Worm (Caenorhabditis elegans): ENCODE measurements around the gene C01G6.9.

C01G6.9 gene

ce11 chrII:9315692-9316091 is 20.1 kb upstream of the C01G6.9 start (continued):
- TF ChIP-seq nhr-71 (tag; optimal IDR thresholded peaks at IDR 0.05) (peak; percentile 28), ztf-11 (tag; optimal IDR thresholded peaks at IDR 0.05) (no peak), mep-1 (tag; optimal IDR thresholded peaks at IDR 0.05) (no peak)

- no peak for TF ChIP-seq Y116A8C.19 (tag; optimal IDR thresholded peaks at IDR 0.05; ENCODE audit: borderline replicate concordance)
- TF ChIP-seq nhr-71 (tag; optimal IDR thresholded peaks at IDR 0.05) = peak; percentile 30
- TF ChIP-seq nhr-47 (tag; optimal IDR thresholded peaks at IDR 0.05) = no peak
- TF ChIP-seq efl-1 (optimal IDR thresholded peaks at IDR 0.05) = no peak
- TF ChIP-seq efl-1 (GFP tag; optimal IDR thresholded peaks at IDR 0.05 in 1 of 2) = peak in 1 of 2 experiments; percentile 84
- TF ChIP-seq lin-14 (GFP tag; optimal IDR thresholded peaks at IDR 0.05) = peak; percentile 5
These were observed 19.1 kb upstream of the C01G6.9 start for ce11 chrII:9314733-9315132.

- TF ChIP-seq lin-14 (GFP tag; optimal IDR thresholded peaks at IDR 0.05) (peak; percentile 21), mef-2 (tag; optimal IDR thresholded peaks at IDR 0.05) (no peak)
These were observed 17.7 kb upstream of the C01G6.9 start for ce11 chrII:9313335-9313734.

ce11 chrII:9311702-9312101 is 16.1 kb upstream of the C01G6.9 start:
- TF ChIP-seq fkh-10 (GFP tag; optimal IDR thresholded peaks at IDR 0.05) (peak; percentile 69), lin-14 (GFP tag; optimal IDR thresholded peaks at IDR 0.05) (peak; percentile 57), dsc-1 (tag; optimal IDR thresholded peaks at IDR 0.05) (no peak), mef-2 (tag; optimal IDR thresholded peaks at IDR 0.05) (no peak), skn-1 (tag; optimal IDR thresholded peaks at IDR 0.05) (no peak)

ce11 chrII:9310794-9311193 is 15.2 kb upstream of the C01G6.9 start:
- peak; percentile 43 for TF ChIP-seq ceh-8 (GFP tag; optimal IDR thresholded peaks at IDR 0.05)
- no peak for TF ChIP-seq C04F5.9 (tag; optimal IDR thresholded peaks at IDR 0.05)
- TF ChIP-seq fkh-8 (tag; optimal IDR thresholded peaks at IDR 0.05) = peak; percentile 27
- no peak for TF ChIP-seq dpl-1 (GFP tag; optimal IDR thresholded peaks at IDR 0.05)
- TF ChIP-seq lin-14 (GFP tag; optimal IDR thresholded peaks at IDR 0.05) = peak; percentile 26

- TF ChIP-seq grh-1 (GFP tag; IDR thresholded peaks at IDR 0.05) = no peak
- TF ChIP-seq lin-13 (GFP tag; optimal IDR thresholded peaks at IDR 0.05) = no peak
- no peak for TF ChIP-seq ceh-8 (GFP tag; optimal IDR thresholded peaks at IDR 0.05)
- TF ChIP-seq fos-1 (tag; optimal IDR thresholded peaks at IDR 0.05) = no peak
- TF ChIP-seq tbx-2 (tag; optimal IDR thresholded peaks at IDR 0.05) = no peak
- TF ChIP-seq efl-3 (GFP tag; optimal IDR thresholded peaks at IDR 0.05) = no peak
- no peak for TF ChIP-seq nhr-77 (tag; optimal IDR thresholded peaks at IDR 0.05)
- no peak for TF ChIP-seq lir-3 (tag; optimal IDR thresholded peaks at IDR 0.05; ENCODE audit: poor library complexity)
- no peak for TF ChIP-seq zag-1 (tag; optimal IDR thresholded peaks at IDR 0.05)
- no peak for TF ChIP-seq ama-1 (optimal IDR thresholded peaks at IDR 0.05)
- no peak for TF ChIP-seq fkh-10 (GFP tag; optimal IDR thresholded peaks at IDR 0.05)
- TF ChIP-seq egl-27 (tag; optimal IDR thresholded peaks at IDR 0.05) = no peak
- no peak for TF ChIP-seq pag-3 (tag; optimal IDR thresholded peaks at IDR 0.05; ENCODE audit: borderline replicate concordance, insufficient read depth)
- TF ChIP-seq nhr-76 (tag; optimal IDR thresholded peaks at IDR 0.05) = no peak
- TF ChIP-seq irx-1 (tag; optimal IDR thresholded peaks at IDR 0.05) = no peak
- TF ChIP-seq vab-15 (tag; optimal IDR thresholded peaks at IDR 0.05) = no peak
- no peak for TF ChIP-seq mdl-1 (tag; optimal IDR thresholded peaks at IDR 0.05)
- TF ChIP-seq lin-14 (GFP tag; optimal IDR thresholded peaks at IDR 0.05) = no peak
- TF ChIP-seq hlh-17 (GFP tag; optimal IDR thresholded peaks at IDR 0.05; ENCODE audit: borderline replicate concordance) = no peak
- no peak for TF ChIP-seq Y116A8C.19 (tag; optimal IDR thresholded peaks at IDR 0.05; ENCODE audit: borderline replicate concordance)
These were observed 14.6 kb upstream of the C01G6.9 start, which contains the start of gene cam-1 for ce11 chrII:9310204-9310603. Gene cam-1, minus strand, starts transcription at chrII:9310304.

All from whole organism, L1 larva.